Worm (Caenorhabditis elegans) whole organism, mixed stage, embryonic: ENCODE results near the gene Y69A2AR.25.

Source experiments
- ceh-83 ChIP-seq: fragments of 200-800 bp; sonication (Bioruptor generic); optimal IDR thresholded peaks from 2 replicates; lab custom pipeline; 2018; ENCODE audit warnings: mild to moderate bottlenecking, missing genetic modification characterization, missing compliant biosample characterization
- elt-1 ChIP-seq: sonication (generic microtip); optimal IDR thresholded peaks from 2 replicates; lab custom pipeline; 2017; ENCODE audit warnings: missing genetic modification characterization, mild to moderate bottlenecking, missing compliant biosample characterization, antibody characterized with exemption, moderate library complexity, borderline replicate concordance; ENCODE audit not compliant: insufficient read depth
- elt-3 ChIP-seq: fragments of 150-350 bp; optimal IDR thresholded peaks from 2 replicates; lab custom pipeline; 2014; ENCODE audit warnings: missing biosample characterization, missing genetic modification characterization
- hlh-1 ChIP-seq: fragments of 150-350 bp; optimal IDR thresholded peaks from 2 replicates; lab custom pipeline; 2014; ENCODE audit warnings: missing biosample characterization, missing genetic modification reagents, missing genetic modification characterization
- lin-13 ChIP-seq: fragments of 150-350 bp; optimal IDR thresholded peaks from 2 replicates; lab custom pipeline; 2014; ENCODE audit warnings: missing biosample characterization, missing genetic modification characterization
- mab-5 ChIP-seq: fragments of 150-350 bp; optimal IDR thresholded peaks from 2 replicates; lab custom pipeline; 2014; ENCODE audit warnings: missing biosample characterization, missing genetic modification characterization
- mls-2 ChIP-seq: sonication (generic microtip); optimal IDR thresholded peaks from 2 replicates; lab custom pipeline; 2016; ENCODE audit warnings: mild to moderate bottlenecking, missing genetic modification characterization, moderate library complexity, missing compliant biosample characterization
- pha-4 ChIP-seq: fragments of 150-350 bp; optimal IDR thresholded peaks from 2 replicates; lab custom pipeline; 2018; ENCODE audit warnings: missing biosample characterization, missing genetic modification reagents, missing genetic modification characterization
- unc-62 ChIP-seq: fragments of 150-350 bp; optimal IDR thresholded peaks from 2 replicates; lab custom pipeline; 2014; ENCODE audit warnings: missing biosample characterization, missing genetic modification reagents, missing genetic modification characterization
- ztf-11 ChIP-seq: fragments of 150-350 bp; optimal IDR thresholded peaks from 2 replicates; lab custom pipeline; 2014; ENCODE audit warnings: missing biosample characterization, missing genetic modification characterization

ce11 chrIV:2597417-2597816 lies 29.2 kb upstream of the Y69A2AR.25 start, which contains the start of gene Y69A2AR.47:
- TF ChIP-seq ztf-11 (tag; lab: Kevin White, UChicago) (no peak), hlh-1 (no peak), pha-4 (no peak), unc-62 (GFP tag; lab: Kevin White, UChicago) (no peak), elt-3 (no peak), elt-1 (no peak), mab-5 (tag; lab: Kevin White, UChicago) (no peak), lin-13 (tag; lab: Kevin White, UChicago) (no peak), mls-2 (tag; lab: Kevin White, UChicago) (no peak), ceh-83 (no peak)
